Fruit fly (Drosophila melanogaster): ENCODE results near the gene TwdlY.

The TwdlY gene

dm6 chrX:16723203-16724173, 11.3 kb upstream of the TwdlY start (continued):
- TF ChIP-seq CG11456 (GFP tag; IDR thresholded peaks at IDR 0.05) (peak; percentile 53; the same call in 2 of the 3 replicates), B-H1 (GFP tag; IDR thresholded peaks at IDR 0.05) (peak; percentile 54), CG13894 (tag; optimal IDR thresholded peaks at IDR 0.05) (no peak), cato (GFP tag; optimal IDR thresholded peaks at IDR 0.05; ENCODE audit: borderline replicate concordance) (no peak), CG13775 (GFP tag; optimal IDR thresholded peaks at IDR 0.05) (peak; percentile 67), fd3F (GFP tag; optimal IDR thresholded peaks at IDR 0.05) (no peak), Dbx (GFP tag; IDR thresholded peaks at IDR 0.05) (peak; percentile 40; the same call in 1 of the 3 replicates), salm (tag; optimal IDR thresholded peaks at IDR 0.05) (peak; percentile 69), NfI (GFP tag; optimal IDR thresholded peaks at IDR 0.05) (peak; percentile 83), CG32532 (GFP tag; IDR thresholded peaks at IDR 0.05) (peak; percentile 80), Mad (GFP tag; optimal IDR thresholded peaks at IDR 0.05) (peak; percentile 38), CG8281 (tag; optimal IDR thresholded peaks at IDR 0.05) (peak; percentile 57), sr (GFP tag; IDR thresholded peaks at IDR 0.05) (peak; percentile 39; the same call in 1 of the 3 replicates), al (GFP tag; IDR thresholded peaks at IDR 0.05) (peak; percentile 57; the same call in 1 of the 2 replicates), Pdp1 (GFP tag; optimal IDR thresholded peaks at IDR 0.05) (peak; percentile 34 to 35), Scr (GFP tag; IDR thresholded peaks at IDR 0.05; ENCODE audit: partially characterized antibody) (no peak), nmo (GFP tag; optimal IDR thresholded peaks at IDR 0.05) (peak; percentile 91), CG13123 (GFP tag; optimal IDR thresholded peaks at IDR 0.05) (peak; percentile 17), seq (GFP tag; IDR thresholded peaks at IDR 0.05) (peak; percentile 78), sens-2 (GFP tag; IDR thresholded peaks at IDR 0.05) (no peak), ro (GFP tag; IDR thresholded peaks at IDR 0.05) (peak; percentile 26; the same call in 1 of the 2 replicates), CG4854 (GFP tag; optimal IDR thresholded peaks at IDR 0.05) (no peak), ato (GFP tag; IDR thresholded peaks at IDR 0.05; ENCODE audit: partially characterized antibody) (no peak), aop (GFP tag; IDR thresholded peaks at IDR 0.05) (no peak), CG3995 (GFP tag; optimal IDR thresholded peaks at IDR 0.05) (no peak), cas (GFP tag; IDR thresholded peaks at IDR 0.05) (no peak), sim (GFP tag; IDR thresholded peaks at IDR 0.05) (no peak; the same call in 1 of the 2 replicates), CG7271 (tag; optimal IDR thresholded peaks at IDR 0.05) (no peak), Hsf (GFP tag; optimal IDR thresholded peaks at IDR 0.05) (peak; percentile 63), eve (GFP tag; optimal IDR thresholded peaks at IDR 0.05) (peak in 1 of 2 experiments; percentile 72), fd96Cb (tag; optimal IDR thresholded peaks at IDR 0.05) (peak; percentile 61), klu (GFP tag; IDR thresholded peaks at IDR 0.05) (peak; percentile 41; the same call in 1 of the 2 replicates), grau (tag; optimal IDR thresholded peaks at IDR 0.05) (peak; percentile 89), CG7928 (GFP tag; optimal IDR thresholded peaks at IDR 0.05) (no peak), ab (GFP tag; optimal IDR thresholded peaks at IDR 0.05) (no peak), CG14710 (tag; optimal IDR thresholded peaks at IDR 0.05) (peak; percentile 31), nom (GFP tag; optimal IDR thresholded peaks at IDR 0.05) (peak; percentile 90), CG4820 (GFP tag; optimal IDR thresholded peaks at IDR 0.05) (peak; percentile 5), CG7786 (GFP tag; optimal IDR thresholded peaks at IDR 0.05) (peak; percentile 35), CG17829 (tag; optimal IDR thresholded peaks at IDR 0.05) (peak; percentile 66), Sox100B (GFP tag; optimal IDR thresholded peaks at IDR 0.05) (peak; percentile 65), CG7839 (tag; optimal IDR thresholded peaks at IDR 0.05) (peak; percentile 73), Rfx (GFP tag; IDR thresholded peaks at IDR 0.05) (peak; percentile 75), CG12219 (GFP tag; optimal IDR thresholded peaks at IDR 0.05) (peak; percentile 69), repo (GFP tag; optimal IDR thresholded peaks at IDR 0.05) (no peak), Side (GFP tag; optimal IDR thresholded peaks at IDR 0.05) (peak; percentile 24), zfh2 (GFP tag; optimal IDR thresholded peaks at IDR 0.05) (peak; percentile 19), pnt (GFP tag; optimal IDR thresholded peaks at IDR 0.05) (no peak)

Data from whole organism, embryonic.